Worm (Caenorhabditis elegans) whole organism, early embryonic: ENCODE data around the gene nhr-45.

Experiments
- aly-1 ChIP-seq: sonication (generic microtip); optimal IDR thresholded peaks from 2 replicates; lab custom pipeline; 2016; ENCODE audit warnings: missing genetic modification characterization, missing compliant biosample characterization
- ama-1 ChIP-seq: fragments of 150-350 bp; optimal IDR thresholded peaks from 2 replicates; lab custom pipeline; 2014
- ceh-13 ChIP-seq: fragments of 200-800 bp; sonication (Bioruptor generic); optimal IDR thresholded peaks from 2 replicates; lab custom pipeline; 2018; ENCODE audit warnings: mild to moderate bottlenecking, missing genetic modification characterization, missing compliant biosample characterization
- ceh-36 ChIP-seq: sonication (generic microtip); optimal IDR thresholded peaks from 2 replicates; lab custom pipeline; 2016; ENCODE audit warnings: missing genetic modification characterization, inconsistent platforms, missing compliant biosample characterization
- ets-7 ChIP-seq: sonication (generic microtip); optimal IDR thresholded peaks from 2 replicates; lab custom pipeline; 2016; ENCODE audit warnings: missing genotype, missing genetic modification characterization, missing compliant biosample characterization
- hnd-1 ChIP-seq: sonication (generic microtip); optimal IDR thresholded peaks from 2 replicates; lab custom pipeline; 2016; ENCODE audit warnings: missing genetic modification characterization, missing compliant biosample characterization
- pes-1 ChIP-seq: fragments of 200-800 bp; sonication (Bioruptor generic); IDR thresholded peaks from 2 replicates; pipeline ENCODE4 v1.3.6; 2022; ENCODE audit warnings: missing genetic modification reagents, missing genetic modification characterization, missing compliant biosample characterization
- sea-1 ChIP-seq: fragments of 200-800 bp; sonication (Bioruptor generic); conservative IDR thresholded peaks from 2 replicates; pipeline ENCODE4 v1.3.6; 2022; ENCODE audit warnings: missing genetic modification characterization, missing compliant biosample characterization
- tbx-11 ChIP-seq: fragments of 200-800 bp; sonication (Bioruptor generic); IDR thresholded peaks from 2 replicates; pipeline ENCODE4 v1.3.6; 2022; ENCODE audit warnings: missing genetic modification characterization, missing compliant biosample characterization
- tbx-37 ChIP-seq: fragments of 200-800 bp; sonication (Bioruptor generic); conservative IDR thresholded peaks from 2 replicates; pipeline ENCODE4 v1.3.6; 2022; ENCODE audit warnings: missing genetic modification reagents, missing genetic modification characterization, missing compliant biosample characterization
- tra-4 ChIP-seq: sonication (generic microtip); optimal IDR thresholded peaks from 2 replicates; lab custom pipeline; 2017; ENCODE audit warnings: missing genetic modification characterization, missing compliant biosample characterization

ce11 chrX:4685579-4685978 lies 25.5 kb upstream of the nhr-45 start:
- TF ChIP-seq hnd-1 (tag; lab: Kevin White, UChicago) (no peak), ama-1 (no peak), tbx-37 (GFP tag; lab: Robert Waterston, UW) (no peak), ceh-36 (no peak), ets-7 (tag; lab: Kevin White, UChicago) (no peak), sea-1 (GFP tag; lab: Robert Waterston, UW) (no peak), pes-1 (GFP tag; lab: Robert Waterston, UW) (no peak), tra-4 (tag; lab: Kevin White, UChicago) (no peak), tbx-11 (GFP tag; lab: Robert Waterston, UW) (no peak), aly-1 (tag; lab: Kevin White, UChicago) (no peak), ceh-13 (GFP tag; lab: Kevin White, UChicago) (no peak)
